Worm (Caenorhabditis elegans): ENCODE data around the gene F13H8.12.

DNA sequence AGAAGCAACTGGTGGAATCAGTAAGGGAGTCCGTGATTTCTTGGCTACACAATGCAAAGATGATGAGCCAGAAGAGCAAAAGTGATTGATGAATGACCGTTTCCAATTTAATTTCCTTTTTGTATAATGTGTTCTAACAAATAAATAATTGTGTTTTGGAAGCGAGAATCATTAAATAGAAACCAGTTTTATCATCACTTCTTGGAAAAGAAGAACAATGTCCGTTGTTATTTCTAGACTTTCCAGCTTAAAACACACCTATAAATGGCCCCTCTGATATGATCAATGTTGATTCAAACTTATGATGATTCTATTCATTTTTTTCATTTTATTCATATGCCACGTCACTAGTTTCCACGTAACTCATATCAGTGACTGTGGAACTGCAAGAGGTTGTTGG, 43.8 kb downstream of the F13H8.12 start, which contains the start of gene C29F5.8:
- TF ChIP-seq lsy-2 (tag; optimal IDR thresholded peaks at IDR 0.05) = no peak
- no peak for TF ChIP-seq F49E8.2 (tag; optimal IDR thresholded peaks at IDR 0.05; ENCODE audit: borderline replicate concordance)
- no peak for TF ChIP-seq hmg-1.1 (GFP tag; IDR thresholded peaks at IDR 0.05)
- no peak for TF ChIP-seq nhr-11 (tag; optimal IDR thresholded peaks at IDR 0.05)
- no peak for TF ChIP-seq T20F7.1 (GFP tag; optimal IDR thresholded peaks at IDR 0.05)
- TF ChIP-seq nhr-77 (tag; optimal IDR thresholded peaks at IDR 0.05) = no peak
- TF ChIP-seq dpl-1 (GFP tag; optimal IDR thresholded peaks at IDR 0.05) = no peak

Data from whole organism, L4 larva.